Fruit fly (Drosophila melanogaster) whole organism, prepupa: ENCODE results near the gene ras.
A peak's percentile ranks its signal among the peaks of the same experiment; 100 is the strongest.

Experiments used
- Blimp-1 ChIP-seq: fragments of 200-800 bp; sonication (Bioruptor generic); optimal IDR thresholded peaks from 3 replicates; lab custom pipeline; 2017; ENCODE audit warnings: missing biosample characterization, missing genetic modification characterization, mild to moderate bottlenecking, moderate library complexity, missing genetic modification reagents
- CG10631 ChIP-seq: fragments of 200-800 bp; sonication (Bioruptor generic); optimal IDR thresholded peaks from 2 replicates; lab custom pipeline; 2016; ENCODE audit warnings: missing biosample characterization, missing genetic modification characterization
- CG11294 ChIP-seq: fragments of 200-800 bp; sonication (Bioruptor generic); IDR thresholded peaks from 2 replicates; pipeline ENCODE4 v1.3.6; 2022; ENCODE audit warnings: missing biosample characterization, missing genetic modification characterization
- CG11762 ChIP-seq: fragments of 200-800 bp; sonication (Bioruptor generic); optimal IDR thresholded peaks from 3 replicates; lab custom pipeline; 2016; ENCODE audit warnings: missing biosample characterization, missing genetic modification characterization; ENCODE audit not compliant: insufficient read depth
- CG11902 ChIP-seq: fragments of 200-800 bp; sonication (Bioruptor generic); optimal IDR thresholded peaks from 3 replicates; lab custom pipeline; 2016; ENCODE audit warnings: missing biosample characterization, missing genetic modification characterization
- CG1621 ChIP-seq: fragments of 200-800 bp; sonication (Bioruptor generic); optimal IDR thresholded peaks from 3 replicates; lab custom pipeline; 2018; ENCODE audit warnings: missing biosample characterization, mild to moderate bottlenecking, missing genetic modification characterization
- CG16779 ChIP-seq: fragments of 200-800 bp; sonication (Bioruptor generic); optimal IDR thresholded peaks from 3 replicates; lab custom pipeline; 2017; ENCODE audit warnings: missing biosample characterization, mild to moderate bottlenecking, missing genetic modification characterization
- CG3032 ChIP-seq: fragments of 200-800 bp; optimal IDR thresholded peaks from 2 replicates; lab custom pipeline; 2019; ENCODE audit warnings: missing biosample characterization, mild to moderate bottlenecking, missing genetic modification characterization, moderate library complexity
- CG31627 ChIP-seq: fragments of 200-800 bp; sonication (Bioruptor generic); optimal IDR thresholded peaks from 3 replicates; lab custom pipeline; 2016; ENCODE audit warnings: missing biosample characterization, missing genetic modification characterization
- CG32006 ChIP-seq: fragments of 200-800 bp; sonication (Bioruptor generic); optimal IDR thresholded peaks from 3 replicates; lab custom pipeline; 2017; ENCODE audit warnings: missing biosample characterization, mild to moderate bottlenecking, missing genetic modification characterization
- CG34406 ChIP-seq: fragments of 200-800 bp; sonication (Bioruptor generic); optimal IDR thresholded peaks from 3 replicates; lab custom pipeline; 2016; ENCODE audit warnings: missing biosample characterization, missing genetic modification characterization
- CG3919 ChIP-seq: fragments of 200-800 bp; sonication (Bioruptor generic); optimal IDR thresholded peaks from 3 replicates; lab custom pipeline; 2016; ENCODE audit warnings: missing biosample characterization, missing genetic modification characterization
- CG4318 ChIP-seq: fragments of 200-800 bp; sonication (Bioruptor generic); optimal IDR thresholded peaks from 3 replicates; lab custom pipeline; 2017; ENCODE audit warnings: missing biosample characterization, mild to moderate bottlenecking, missing genetic modification characterization
- CG6163 ChIP-seq: fragments of 200-800 bp; sonication (Bioruptor generic); IDR thresholded peaks from 3 replicates; pipeline ENCODE4 v1.3.6; 2022; ENCODE audit warnings: missing biosample characterization, missing genetic modification characterization
- CG6276 ChIP-seq: fragments of 200-800 bp; sonication (Bioruptor generic); optimal IDR thresholded peaks from 2 replicates; lab custom pipeline; 2017; ENCODE audit warnings: missing biosample characterization, mild to moderate bottlenecking, missing genetic modification characterization
- CG6792 ChIP-seq: fragments of 200-800 bp; sonication (Bioruptor generic); optimal IDR thresholded peaks from 3 replicates; lab custom pipeline; 2016; ENCODE audit warnings: missing biosample characterization, missing genetic modification characterization
- CG6808 ChIP-seq: fragments of 200-800 bp; sonication (Bioruptor generic); optimal IDR thresholded peaks from 3 replicates; lab custom pipeline; 2017; ENCODE audit warnings: missing biosample characterization, missing genetic modification characterization, mild to moderate bottlenecking, moderate library complexity, missing genetic modification reagents
- CG6854 ChIP-seq: fragments of 200-800 bp; sonication (Bioruptor generic); optimal IDR thresholded peaks from 2 replicates; lab custom pipeline; 2017; ENCODE audit warnings: missing biosample characterization, mild to moderate bottlenecking, missing genetic modification characterization
- CG7368 ChIP-seq: fragments of 200-800 bp; sonication (Bioruptor generic); optimal IDR thresholded peaks from 3 replicates; lab custom pipeline; 2016; ENCODE audit warnings: missing biosample characterization, missing genetic modification characterization
- CG8319 ChIP-seq: fragments of 200-800 bp; sonication (Bioruptor generic); optimal IDR thresholded peaks from 3 replicates; lab custom pipeline; 2016; ENCODE audit warnings: missing biosample characterization, missing genetic modification characterization
- CG8632 ChIP-seq: fragments of 200-800 bp; sonication (Bioruptor generic); optimal IDR thresholded peaks from 3 replicates; lab custom pipeline; 2016; ENCODE audit warnings: missing biosample characterization, missing genetic modification characterization
- CG9139 ChIP-seq: fragments of 200-800 bp; sonication (Bioruptor generic); optimal IDR thresholded peaks from 3 replicates; lab custom pipeline; 2017; ENCODE audit warnings: missing biosample characterization, mild to moderate bottlenecking, missing genetic modification characterization
- Eip75B ChIP-seq: fragments of 200-800 bp; sonication (Bioruptor generic); optimal IDR thresholded peaks from 3 replicates; lab custom pipeline; 2016; ENCODE audit warnings: missing biosample characterization, missing genetic modification characterization
- Eip93F ChIP-seq: fragments of 200-800 bp; sonication (Bioruptor generic); optimal IDR thresholded peaks from 2 replicates; lab custom pipeline; 2016; ENCODE audit warnings: missing biosample characterization, mild to moderate bottlenecking, missing genetic modification characterization
- Ets21C ChIP-seq: fragments of 200-800 bp; sonication (Bioruptor generic); optimal IDR thresholded peaks from 3 replicates; lab custom pipeline; 2016; ENCODE audit warnings: missing biosample characterization, missing genetic modification characterization
- Ets96B ChIP-seq: fragments of 200-800 bp; optimal IDR thresholded peaks from 2 replicates; lab custom pipeline; 2019; ENCODE audit warnings: missing biosample characterization, mild to moderate bottlenecking, missing genetic modification characterization, moderate library complexity
- Gug ChIP-seq: fragments of 200-800 bp; sonication (Bioruptor generic); IDR thresholded peaks from 2 replicates; pipeline ENCODE4 v1.3.6; 2022; ENCODE audit warnings: missing biosample characterization, missing genetic modification characterization
- Hr39 ChIP-seq: fragments of 200-800 bp; sonication (Bioruptor generic); optimal IDR thresholded peaks from 2 replicates; lab custom pipeline; 2016; ENCODE audit warnings: missing biosample characterization, missing genetic modification characterization
- Hr4 ChIP-seq: fragments of 200-800 bp; sonication (Bioruptor generic); optimal IDR thresholded peaks from 3 replicates; lab custom pipeline; 2016; ENCODE audit warnings: missing biosample characterization, missing genetic modification characterization
- Lpt ChIP-seq: fragments of 200-800 bp; sonication (Bioruptor generic); optimal IDR thresholded peaks from 3 replicates; lab custom pipeline; 2016; ENCODE audit warnings: missing biosample characterization, missing genetic modification characterization
- Met ChIP-seq: fragments of 200-800 bp; sonication (Bioruptor generic); optimal IDR thresholded peaks from 3 replicates; lab custom pipeline; 2016; ENCODE audit warnings: missing biosample characterization, missing genetic modification characterization
- OdsH ChIP-seq: fragments of 200-800 bp; sonication (Bioruptor generic); optimal IDR thresholded peaks from 3 replicates; lab custom pipeline; 2016; ENCODE audit warnings: missing biosample characterization, missing genetic modification characterization
- Smox ChIP-seq: fragments of 200-800 bp; sonication (Bioruptor generic); optimal IDR thresholded peaks from 3 replicates; lab custom pipeline; 2016; ENCODE audit warnings: missing biosample characterization, missing genetic modification characterization
- Sox102F ChIP-seq: fragments of 200-800 bp; sonication (Bioruptor generic); optimal IDR thresholded peaks from 2 replicates; lab custom pipeline; 2016; ENCODE audit warnings: missing biosample characterization, mild to moderate bottlenecking, missing genetic modification characterization
- Sox14 ChIP-seq: fragments of 200-800 bp; sonication (Bioruptor generic); optimal IDR thresholded peaks from 3 replicates; lab custom pipeline; 2016; ENCODE audit warnings: missing biosample characterization, missing genetic modification characterization
- Sox15 ChIP-seq: fragments of 200-800 bp; sonication (Bioruptor generic); optimal IDR thresholded peaks from 3 replicates; lab custom pipeline; 2016; ENCODE audit warnings: missing biosample characterization, missing genetic modification characterization
- achi ChIP-seq: fragments of 200-800 bp; sonication (Bioruptor generic); optimal IDR thresholded peaks from 3 replicates; lab custom pipeline; 2016; ENCODE audit warnings: missing biosample characterization, missing genetic modification characterization
- cyc ChIP-seq: fragments of 200-800 bp; sonication (Bioruptor generic); optimal IDR thresholded peaks from 3 replicates; lab custom pipeline; 2016; ENCODE audit warnings: missing biosample characterization, missing genetic modification characterization
- dac ChIP-seq: fragments of 200-800 bp; sonication (Bioruptor generic); optimal IDR thresholded peaks from 2 replicates; lab custom pipeline; 2017; ENCODE audit warnings: missing biosample characterization, mild to moderate bottlenecking, missing genetic modification characterization
- dsx ChIP-seq: fragments of 200-800 bp; optimal IDR thresholded peaks from 3 replicates; lab custom pipeline; 2019; ENCODE audit warnings: missing biosample characterization, mild to moderate bottlenecking, missing genetic modification characterization, moderate library complexity; ENCODE audit not compliant: poor library complexity, severe bottlenecking
- eg ChIP-seq: fragments of 200-800 bp; sonication (Bioruptor generic); IDR thresholded peaks from 3 replicates; pipeline ENCODE4 v1.3.6; 2022; ENCODE audit warnings: missing biosample characterization, missing genetic modification characterization
- esn ChIP-seq: fragments of 200-800 bp; sonication (Bioruptor generic); optimal IDR thresholded peaks from 2 replicates; lab custom pipeline; 2016; ENCODE audit warnings: missing biosample characterization, mild to moderate bottlenecking, missing genetic modification characterization, moderate library complexity
- fd59A ChIP-seq: fragments of 200-800 bp; sonication (Bioruptor generic); optimal IDR thresholded peaks from 2 replicates; lab custom pipeline; 2017; ENCODE audit warnings: missing biosample characterization, mild to moderate bottlenecking, missing genetic modification characterization, missing genetic modification reagents
- fd85E ChIP-seq: fragments of 200-800 bp; sonication (Bioruptor generic); optimal IDR thresholded peaks from 3 replicates; lab custom pipeline; 2016; ENCODE audit warnings: missing biosample characterization, missing genetic modification characterization
- fkh ChIP-seq: fragments of 200-800 bp; sonication (Bioruptor generic); optimal IDR thresholded peaks from 3 replicates; lab custom pipeline; 2017; ENCODE audit warnings: missing biosample characterization, mild to moderate bottlenecking, missing genetic modification characterization, moderate library complexity
- lz ChIP-seq: fragments of 200-800 bp; sonication (Bioruptor generic); optimal IDR thresholded peaks from 3 replicates; lab custom pipeline; 2016; ENCODE audit warnings: missing biosample characterization, missing genetic modification characterization
- net ChIP-seq: fragments of 200-800 bp; sonication (Bioruptor generic); optimal IDR thresholded peaks from 3 replicates; lab custom pipeline; 2016; ENCODE audit warnings: missing biosample characterization, missing genetic modification characterization
- pdm3 ChIP-seq: fragments of 200-800 bp; sonication (Bioruptor generic); optimal IDR thresholded peaks from 3 replicates; lab custom pipeline; 2016; ENCODE audit warnings: missing biosample characterization, missing genetic modification characterization
- salr ChIP-seq, 2 experiments: fragments of 200-800 bp; sonication (Bioruptor generic); optimal IDR thresholded peaks; 3 replicates each; lab custom pipeline; 2016 to 2018; ENCODE audit warnings: missing biosample characterization in 2 of 2, missing genetic modification characterization in 2 of 2, mild to moderate bottlenecking in 1 of 2
- spab ChIP-seq: fragments of 200-800 bp; sonication (Bioruptor generic); optimal IDR thresholded peaks from 2 replicates; lab custom pipeline; 2017; ENCODE audit warnings: missing biosample characterization, mild to moderate bottlenecking, missing genetic modification characterization, missing genetic modification reagents
- ss ChIP-seq, 2 experiments: fragments of 200-800 bp; sonication (Bioruptor generic); optimal IDR thresholded peaks; 2 replicates in 1 of 2; 3 replicates in 1 of 2; lab custom pipeline; 2017 to 2018; ENCODE audit warnings: mild to moderate bottlenecking in 2 of 2, missing biosample characterization in 2 of 2, missing genetic modification characterization in 2 of 2, moderate library complexity in 1 of 2

Gene ras

DNA sequence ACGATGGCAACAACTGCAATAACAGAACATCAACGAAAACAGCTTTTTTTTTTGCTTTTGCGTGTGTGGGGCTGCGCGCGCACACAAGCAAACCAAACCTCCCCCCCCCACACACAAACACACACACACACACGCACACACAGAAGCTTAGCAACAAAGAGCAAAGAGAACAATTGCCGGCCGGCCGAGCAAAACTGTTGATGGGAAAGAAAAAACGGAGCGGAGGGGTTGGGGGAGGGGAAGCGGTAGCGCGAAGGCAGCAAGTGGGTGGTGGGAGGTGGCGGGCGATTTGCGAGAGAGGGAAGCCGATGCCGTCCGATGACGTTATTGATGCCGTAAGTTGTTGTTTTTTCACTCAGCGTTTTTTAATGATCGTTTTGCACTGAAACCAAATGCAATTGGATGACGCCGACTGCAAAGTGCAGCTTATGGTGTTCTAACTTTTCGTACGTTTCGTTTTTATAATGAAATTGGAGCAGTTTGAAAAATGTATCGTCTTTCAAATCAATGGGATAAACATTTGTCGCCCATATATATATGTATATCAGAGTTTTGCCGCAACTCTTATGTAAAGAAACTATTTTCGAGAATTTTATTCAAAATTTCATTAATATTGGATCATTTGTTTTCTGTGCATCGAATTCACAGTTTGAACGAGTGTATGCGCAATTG lies 8.5 kb upstream of the ras start:
- TF ChIP-seq CG6854 (GFP tag; lab: Kevin White, UChicago) (no peak), Sox15 (GFP tag; lab: Kevin White, UChicago) (no peak), fkh (peak; percentile 21), Smox (no peak), CG6163 (GFP tag; lab: Robert Waterston, UW) (peak; percentile 27; the same call in 1 of the 3 replicates), Gug (GFP tag; lab: Robert Waterston, UW) (peak; percentile 8; the same call in 1 of the 2 replicates), Eip75B (GFP tag; lab: Kevin White, UChicago) (no peak), eg (peak; percentile 45; the same call in 1 of the 3 replicates), fd85E (no peak), CG8632 (GFP tag; lab: Kevin White, UChicago) (no peak), ss (GFP tag; optimal IDR thresholded peaks at IDR 0.05; lab: Kevin White, UChicago) (peak; percentile 31 to 69), Sox14 (GFP tag; lab: Kevin White, UChicago) (peak; percentile 58), CG6792 (GFP tag; lab: Kevin White, UChicago) (no peak), CG11902 (GFP tag; lab: Kevin White, UChicago) (no peak), Hr39 (GFP tag; lab: Kevin White, UChicago) (no peak), CG6808 (GFP tag; lab: Kevin White, UChicago) (peak; percentile 45), CG11762 (no peak), CG31627 (GFP tag; lab: Kevin White, UChicago) (peak; percentile 20), dac (GFP tag; lab: Kevin White, UChicago) (no peak), OdsH (GFP tag; lab: Kevin White, UChicago) (peak; percentile 34), CG11294 (GFP tag; lab: Robert Waterston, UW) (no peak; the same call in 1 of the 2 replicates), CG6276 (GFP tag; lab: Kevin White, UChicago) (peak; percentile 24), CG16779 (peak; percentile 12), net (GFP tag; lab: Kevin White, UChicago) (peak; percentile 12), CG8319 (no peak), CG1621 (tag; lab: Kevin White, UChicago) (peak; percentile 20), achi (GFP tag; lab: Kevin White, UChicago) (peak; percentile 21), Hr4 (GFP tag; lab: Kevin White, UChicago) (peak; percentile 46), CG10631 (GFP tag; lab: Kevin White, UChicago) (peak; percentile 27), Ets21C (GFP tag; lab: Kevin White, UChicago) (no peak), CG9139 (GFP tag; lab: Kevin White, UChicago) (peak; percentile 31), Met (no peak), Blimp-1 (GFP tag; lab: Kevin White, UChicago) (no peak), CG32006 (GFP tag; lab: Kevin White, UChicago) (peak; percentile 54), cyc (GFP tag; lab: Kevin White, UChicago) (no peak), CG4318 (GFP tag; lab: Kevin White, UChicago) (no peak), Eip93F (GFP tag; lab: Kevin White, UChicago) (no peak), Lpt (GFP tag; lab: Kevin White, UChicago) (peak; percentile 49), CG3919 (GFP tag; lab: Kevin White, UChicago) (peak; percentile 5), esn (GFP tag; lab: Kevin White, UChicago) (peak; percentile 9), pdm3 (GFP tag; lab: Kevin White, UChicago) (peak; percentile 37), Sox102F (GFP tag; lab: Kevin White, UChicago) (no peak), dsx (GFP tag; lab: Kevin White, UChicago) (peak; percentile 53), CG3032 (tag; lab: Kevin White, UChicago) (no peak), fd59A (GFP tag; lab: Kevin White, UChicago) (no peak), CG34406 (GFP tag; lab: Kevin White, UChicago) (no peak), salr (GFP tag; optimal IDR thresholded peaks at IDR 0.05; lab: Kevin White, UChicago) (no peak), CG7368 (GFP tag; lab: Kevin White, UChicago) (peak; percentile 3), spab (no peak), Ets96B (tag; lab: Kevin White, UChicago) (peak; percentile 5), lz (GFP tag; lab: Kevin White, UChicago) (no peak)
